Worm (Caenorhabditis elegans): Measurements from ENCODE around the gene glrx-22.
A peak's percentile ranks its signal among the peaks of the same experiment; 100 is the strongest.

DNA sequence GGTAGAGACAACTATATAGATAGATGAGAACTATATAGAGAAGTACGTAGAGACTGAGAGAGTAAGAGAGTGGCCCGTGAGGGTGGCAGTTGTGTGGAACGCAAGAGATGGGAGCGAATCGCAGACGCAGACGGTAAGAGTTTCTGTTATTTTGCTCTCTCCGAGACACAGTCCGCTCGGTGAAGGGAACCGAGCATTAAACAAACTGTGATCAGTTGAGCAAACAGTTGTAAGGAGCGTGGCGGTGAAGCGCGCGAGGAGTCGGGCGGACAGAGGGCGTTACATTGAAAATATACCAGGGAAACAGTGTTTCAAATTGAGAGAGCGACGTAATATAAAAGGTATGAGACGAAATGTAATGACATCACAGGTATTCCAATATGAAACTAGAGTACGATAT lies 28.5 kb upstream of the glrx-22 start:
- peak; percentile 9 for TF ChIP-seq tbp1 (GFP tag; optimal IDR thresholded peaks at IDR 0.05)
- TF ChIP-seq C06A6.2 (GFP tag; conservative IDR thresholded peaks at IDR 0.05), result no peak
- peak; percentile 96 for TF ChIP-seq nhr-80 (tag; optimal IDR thresholded peaks at IDR 0.05)
- TF ChIP-seq ztf-6 (GFP tag; IDR thresholded peaks at IDR 0.05), result no peak
- no peak for TF ChIP-seq B0019.2 (GFP tag; conservative IDR thresholded peaks at IDR 0.05)
- no peak for TF ChIP-seq lsy-27 (tag; optimal IDR thresholded peaks at IDR 0.05; ENCODE audit: borderline replicate concordance, insufficient read depth)
- TF ChIP-seq F57A8.1 (GFP tag; optimal IDR thresholded peaks at IDR 0.05), result no peak
- no peak for TF ChIP-seq F49E8.2 (tag; optimal IDR thresholded peaks at IDR 0.05; ENCODE audit: insufficient read depth)
- TF ChIP-seq nhr-90 (tag; optimal IDR thresholded peaks at IDR 0.05), result peak; percentile 39
- no peak for TF ChIP-seq nhr-27 (tag; optimal IDR thresholded peaks at IDR 0.05)
- no peak for TF ChIP-seq aptf-3 (GFP tag; IDR thresholded peaks at IDR 0.05)
- TF ChIP-seq die-1 (tag; optimal IDR thresholded peaks at IDR 0.05), result no peak

All from whole organism, young adult.